Fruit fly (Drosophila melanogaster) whole organism, embryonic: Measurements from ENCODE around the gene Rok.
A peak's percentile ranks its signal among the peaks of the same experiment; 100 is the strongest.

Source experiments
- Aef1 ChIP-seq: fragments of 200-800 bp; sonication (Bioruptor generic); IDR thresholded peaks from 3 replicates; pipeline ENCODE4 v1.3.6; 2022; ENCODE audit warnings: missing biosample characterization, missing genetic modification characterization
- CG10565 ChIP-seq: fragments of 200-800 bp; sonication (Bioruptor generic); optimal IDR thresholded peaks from 3 replicates; lab custom pipeline; 2016; ENCODE audit warnings: missing biosample characterization, mild to moderate bottlenecking, missing genetic modification characterization
- CG12155 ChIP-seq: fragments of 200-800 bp; sonication (Bioruptor generic); optimal IDR thresholded peaks from 3 replicates; lab custom pipeline; 2016; ENCODE audit warnings: missing biosample characterization, missing genetic modification characterization
- CG12659 ChIP-seq: fragments of 200-800 bp; sonication (Bioruptor generic); optimal IDR thresholded peaks from 3 replicates; lab custom pipeline; 2017; ENCODE audit warnings: mild to moderate bottlenecking, missing biosample characterization, missing genetic modification reagents, missing genetic modification characterization
- CG13424 ChIP-seq: fragments of 200-800 bp; sonication (Bioruptor generic); optimal IDR thresholded peaks from 2 replicates; lab custom pipeline; 2019; ENCODE audit warnings: missing biosample characterization, mild to moderate bottlenecking, missing genetic modification characterization, moderate library complexity
- CG15514 ChIP-seq: fragments of 200-800 bp; sonication (Bioruptor generic); optimal IDR thresholded peaks from 3 replicates; lab custom pipeline; 2017; ENCODE audit warnings: missing biosample characterization, missing genetic modification characterization, mild to moderate bottlenecking, moderate library complexity, missing genetic modification reagents
- CG17361 ChIP-seq: fragments of 200-800 bp; sonication (Bioruptor generic); IDR thresholded peaks from 3 replicates; pipeline ENCODE4 v1.3.6; 2022; ENCODE audit warnings: missing biosample characterization, missing genetic modification characterization
- CG18599 ChIP-seq: fragments of 200-800 bp; sonication (Bioruptor generic); optimal IDR thresholded peaks from 3 replicates; lab custom pipeline; 2017; ENCODE audit warnings: missing biosample characterization, missing genetic modification characterization, mild to moderate bottlenecking, moderate library complexity, missing genetic modification reagents
- CG2116 ChIP-seq: fragments of 200-800 bp; sonication (Bioruptor generic); optimal IDR thresholded peaks from 3 replicates; lab custom pipeline; 2018; ENCODE audit warnings: missing biosample characterization, mild to moderate bottlenecking, missing genetic modification characterization
- CG2120 ChIP-seq: fragments of 200-800 bp; sonication (Bioruptor generic); optimal IDR thresholded peaks from 3 replicates; lab custom pipeline; 2016; ENCODE audit warnings: missing biosample characterization, missing genetic modification characterization
- CG2712 ChIP-seq: fragments of 200-800 bp; optimal IDR thresholded peaks from 3 replicates; lab custom pipeline; 2019; ENCODE audit warnings: missing biosample characterization, mild to moderate bottlenecking, missing genetic modification characterization, moderate library complexity
- CG30403 ChIP-seq: fragments of 200-800 bp; sonication (Bioruptor generic); optimal IDR thresholded peaks from 3 replicates; lab custom pipeline; 2016; ENCODE audit warnings: missing biosample characterization, missing genetic modification characterization
- CG31441 ChIP-seq: fragments of 200-800 bp; sonication (Bioruptor generic); IDR thresholded peaks from 2 replicates; pipeline ENCODE4 v1.3.6; 2022; ENCODE audit warnings: missing biosample characterization, missing genetic modification characterization
- CG3281 ChIP-seq: fragments of 200-800 bp; sonication (Bioruptor generic); optimal IDR thresholded peaks from 3 replicates; lab custom pipeline; 2017; ENCODE audit warnings: missing biosample characterization, mild to moderate bottlenecking, missing genetic modification characterization
- CG34376 ChIP-seq: fragments of 200-800 bp; sonication (Bioruptor generic); optimal IDR thresholded peaks from 2 replicates; lab custom pipeline; 2018; ENCODE audit warnings: missing biosample characterization, mild to moderate bottlenecking, missing genetic modification characterization
- CG3726 ChIP-seq: fragments of 200-800 bp; sonication (Bioruptor generic); IDR thresholded peaks from 3 replicates; pipeline ENCODE4, ENCODE4 v1.3.6; 2022; ENCODE audit warnings: missing biosample characterization, missing genetic modification characterization
- CG4282 ChIP-seq: fragments of 200-800 bp; sonication (Bioruptor generic); optimal IDR thresholded peaks from 2 replicates; lab custom pipeline; 2016; ENCODE audit warnings: missing biosample characterization, missing genetic modification characterization
- CG4360 ChIP-seq: fragments of 200-800 bp; sonication (Bioruptor generic); IDR thresholded peaks from 2 replicates; pipeline ENCODE4 v1.3.6; 2022; ENCODE audit warnings: missing biosample characterization, missing genetic modification characterization
- CG4424 ChIP-seq: fragments of 200-800 bp; sonication (Bioruptor generic); optimal IDR thresholded peaks from 3 replicates; lab custom pipeline; 2016; ENCODE audit warnings: missing biosample characterization, missing genetic modification characterization
- CG7987 ChIP-seq: fragments of 200-800 bp; sonication (Bioruptor generic); optimal IDR thresholded peaks from 2 replicates; lab custom pipeline; 2018; ENCODE audit warnings: missing biosample characterization, mild to moderate bottlenecking, missing genetic modification characterization, moderate library complexity
- CG9797 ChIP-seq: fragments of 200-800 bp; sonication (Bioruptor generic); optimal IDR thresholded peaks from 3 replicates; lab custom pipeline; 2018; ENCODE audit warnings: missing biosample characterization, mild to moderate bottlenecking, missing genetic modification characterization
- CG9817 ChIP-seq: fragments of 200-800 bp; sonication (Bioruptor generic); optimal IDR thresholded peaks from 2 replicates; lab custom pipeline; 2018; ENCODE audit warnings: missing biosample characterization, mild to moderate bottlenecking, missing genetic modification characterization, moderate library complexity
- CG9932 ChIP-seq: fragments of 200-800 bp; sonication (Bioruptor generic); IDR thresholded peaks from 2 replicates; pipeline ENCODE4 v1.3.6; 2022; ENCODE audit warnings: missing biosample characterization, missing genetic modification characterization
- CoRest ChIP-seq: fragments of 200-800 bp; sonication (Bioruptor generic); optimal IDR thresholded peaks from 3 replicates; lab custom pipeline; 2018; ENCODE audit warnings: missing biosample characterization, mild to moderate bottlenecking, missing genetic modification characterization, moderate library complexity
- Dek ChIP-seq: fragments of 200-800 bp; sonication (Bioruptor generic); optimal IDR thresholded peaks from 3 replicates; lab custom pipeline; 2019; ENCODE audit warnings: missing biosample characterization, mild to moderate bottlenecking, missing genetic modification characterization, moderate library complexity
- Dip3 ChIP-seq: fragments of 200-800 bp; sonication (Bioruptor generic); optimal IDR thresholded peaks from 3 replicates; lab custom pipeline; 2016; ENCODE audit warnings: missing biosample characterization, missing genetic modification characterization
- Dp ChIP-seq: fragments of 200-800 bp; sonication (Bioruptor generic); optimal IDR thresholded peaks from 2 replicates; lab custom pipeline; 2018; ENCODE audit warnings: missing biosample characterization, mild to moderate bottlenecking, missing genetic modification characterization, moderate library complexity
- Dref ChIP-seq: fragments of 200-800 bp; sonication (Bioruptor generic); IDR thresholded peaks from 2 replicates; pipeline ENCODE4 v1.3.6; 2022; ENCODE audit warnings: missing biosample characterization, missing genetic modification characterization
- E2f2 ChIP-seq: fragments of 200-800 bp; sonication (Bioruptor generic); IDR thresholded peaks from 2 replicates; pipeline ENCODE4 v1.3.6; 2022; ENCODE audit warnings: missing biosample characterization, missing genetic modification characterization
- Fer1 ChIP-seq: fragments of 200-800 bp; sonication (Bioruptor generic); optimal IDR thresholded peaks from 2 replicates; lab custom pipeline; 2017; ENCODE audit warnings: missing biosample characterization, mild to moderate bottlenecking, missing genetic modification characterization
- Hmr ChIP-seq: fragments of 200-800 bp; sonication (Bioruptor generic); optimal IDR thresholded peaks from 3 replicates; lab custom pipeline; 2017; ENCODE audit warnings: mild to moderate bottlenecking, missing biosample characterization, missing genetic modification reagents, missing genetic modification characterization
- Lhr ChIP-seq: fragments of 200-800 bp; sonication (Bioruptor generic); optimal IDR thresholded peaks from 3 replicates; lab custom pipeline; 2017; ENCODE audit warnings: mild to moderate bottlenecking, missing biosample characterization, missing genetic modification reagents, missing genetic modification characterization
- Lpt ChIP-seq: fragments of >200 bp; optimal IDR thresholded peaks from 2 replicates; lab custom pipeline; 2018; ENCODE audit warnings: missing biosample characterization, missing genetic modification characterization
- MBD-R2 ChIP-seq: fragments of 200-800 bp; sonication (Bioruptor generic); IDR thresholded peaks from 2 replicates; pipeline ENCODE4 v1.3.6; 2022; ENCODE audit warnings: missing biosample characterization, missing genetic modification characterization
- MESR4 ChIP-seq: fragments of 200-800 bp; sonication (Bioruptor generic); optimal IDR thresholded peaks from 2 replicates; lab custom pipeline; 2018; ENCODE audit warnings: missing biosample characterization, mild to moderate bottlenecking, missing genetic modification characterization, moderate library complexity
- Med ChIP-seq: fragments of 200-800 bp; sonication (Bioruptor generic); peaks from one replicate; lab custom pipeline; 2016; ENCODE audit warnings: missing biosample characterization, missing genetic modification characterization, mild to moderate bottlenecking, inconsistent platforms, moderate library complexity
- Optix ChIP-seq: fragments of 200-800 bp; sonication (Bioruptor generic); IDR thresholded peaks from 3 replicates; pipeline ENCODE4 v1.3.6; 2022; ENCODE audit warnings: missing biosample characterization, missing genetic modification characterization
- Sry-δ ChIP-seq: fragments of 200-800 bp; sonication (Bioruptor generic); optimal IDR thresholded peaks from 2 replicates; lab custom pipeline; 2016; ENCODE audit warnings: missing biosample characterization, missing genetic modification characterization
- amos ChIP-seq: fragments of 200-800 bp; sonication (Bioruptor generic); IDR thresholded peaks from 2 replicates; pipeline ENCODE4 v1.3.6; 2022; ENCODE audit warnings: missing biosample characterization, missing genetic modification characterization; ENCODE audit not compliant: partially characterized antibody
- az2 ChIP-seq: fragments of 200-800 bp; sonication (Bioruptor generic); optimal IDR thresholded peaks from 3 replicates; lab custom pipeline; 2016; ENCODE audit warnings: missing biosample characterization, missing genetic modification characterization
- chif ChIP-seq, 2 experiments: fragments of 200-800 bp; sonication (Bioruptor generic); optimal IDR thresholded peaks; 3 replicates each; lab custom pipeline; 2016; ENCODE audit warnings: missing biosample characterization in 2 of 2, missing genetic modification characterization in 2 of 2
- kni ChIP-seq: fragments of 200-800 bp; sonication (Bioruptor generic); optimal IDR thresholded peaks from 3 replicates; lab custom pipeline; 2017; ENCODE audit warnings: mild to moderate bottlenecking, missing biosample characterization, missing genetic modification reagents, missing genetic modification characterization
- lola ChIP-seq, 3 experiments: fragments of >200 bp in 2 of 3; fragments of 200-800 bp in 1 of 3; sonication (Bioruptor generic) in 1 of 3; optimal IDR thresholded peaks; 2 replicates each; lab custom pipeline; 2017 to 2019; ENCODE audit warnings: missing biosample characterization in 3 of 3, missing genetic modification characterization in 3 of 3, mild to moderate bottlenecking in 1 of 3, moderate library complexity in 1 of 3
- pzg ChIP-seq: fragments of 200-800 bp; sonication (Bioruptor generic); optimal IDR thresholded peaks from 3 replicates; lab custom pipeline; 2018; ENCODE audit warnings: missing biosample characterization, mild to moderate bottlenecking, missing genetic modification characterization, moderate library complexity
- rib ChIP-seq: fragments of 200-800 bp; sonication (Bioruptor generic); IDR thresholded peaks from 2 replicates; pipeline ENCODE4 v1.3.6; 2022; ENCODE audit warnings: missing biosample characterization, missing genetic modification characterization
- sens ChIP-seq: fragments of 200-800 bp; sonication (Bioruptor generic); peaks from one replicate; lab custom pipeline; 2016; ENCODE audit warnings: missing biosample characterization, missing genetic modification characterization
- tap ChIP-seq: fragments of 200-800 bp; optimal IDR thresholded peaks from 3 replicates; lab custom pipeline; 2019; ENCODE audit warnings: missing biosample characterization, mild to moderate bottlenecking, missing genetic modification characterization, moderate library complexity
- trh ChIP-seq: fragments of 200-800 bp; sonication (Bioruptor generic); optimal IDR thresholded peaks from 2 replicates; lab custom pipeline; 2016; ENCODE audit warnings: missing biosample characterization, missing genetic modification characterization
- zen ChIP-seq: fragments of 200-800 bp; sonication (Bioruptor generic); optimal IDR thresholded peaks from 3 replicates; lab custom pipeline; 2018; ENCODE audit warnings: missing biosample characterization, mild to moderate bottlenecking, missing genetic modification characterization, moderate library complexity

The Rok gene

DNA sequence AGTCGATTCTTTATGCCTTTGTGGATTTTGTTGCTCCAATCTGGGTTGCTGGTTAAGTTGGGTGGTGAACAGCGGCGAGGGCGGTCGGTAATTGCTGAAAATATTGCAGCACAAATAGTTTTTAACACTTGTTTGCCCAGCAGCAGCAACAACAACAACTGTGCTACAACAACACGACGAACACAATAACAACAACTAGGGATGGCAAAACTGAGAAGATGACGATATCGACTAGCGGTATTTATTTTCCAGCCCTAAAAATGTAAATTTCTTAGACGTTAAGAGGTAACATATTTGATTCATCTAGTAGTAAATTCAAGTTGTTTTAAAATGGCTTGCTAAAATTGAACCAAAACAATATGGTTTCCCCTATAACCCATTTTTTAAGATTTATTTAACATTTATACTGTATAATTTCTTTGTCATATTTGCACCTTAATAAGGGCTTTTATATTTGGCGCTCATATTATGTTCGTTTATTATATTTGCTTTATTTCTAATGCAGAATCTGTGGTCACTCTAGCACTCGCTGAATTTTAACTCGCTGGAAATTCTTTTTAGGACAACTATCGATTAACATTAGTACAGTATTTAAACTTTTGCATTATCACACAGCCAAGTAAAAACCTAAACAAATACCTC lies 38.8 kb downstream of the Rok start (continued):
- no peak for TF ChIP-seq CG4282
- TF ChIP-seq Fer1 (GFP tag; lab: Kevin White, UChicago) = peak; percentile 21
- TF ChIP-seq CG31441 = peak; percentile 36; the same call in 1 of the 2 replicates
- peak; percentile 3 for TF ChIP-seq CG2712 (tag; lab: Kevin White, UChicago)
- no peak for TF ChIP-seq Dip3
- TF ChIP-seq CG4424 (GFP tag; lab: Kevin White, UChicago) = peak; percentile 22
- no peak for TF ChIP-seq kni
- TF ChIP-seq Lhr (GFP tag; lab: Kevin White, UChicago) = peak; percentile 2
- TF ChIP-seq zen = peak; percentile 11
- TF ChIP-seq CG4360 (GFP tag; lab: Robert Waterston, UW) = peak; percentile 99
- TF ChIP-seq Lpt (GFP tag; lab: Kevin White, UChicago) = no peak
- TF ChIP-seq CG18599 (GFP tag; lab: Kevin White, UChicago) = no peak
- TF ChIP-seq CG13424 (tag; lab: Kevin White, UChicago) = peak; percentile 2
- peak; percentile 65 for TF ChIP-seq Med (GFP tag; lab: Kevin White, UChicago)
- TF ChIP-seq CG15514 = peak; percentile 10
- no peak for TF ChIP-seq Optix (GFP tag; lab: Robert Waterston, UW)
- peak; percentile 32; the same call in 1 of the 2 replicates for TF ChIP-seq Dref (GFP tag; lab: Robert Waterston, UW)
- peak; percentile 62 for TF ChIP-seq Dp (GFP tag; lab: Kevin White, UChicago)
- TF ChIP-seq CG12659 = peak; percentile 32
- TF ChIP-seq pzg (GFP tag; lab: Kevin White, UChicago) = peak; percentile 33
- peak; percentile 5; the same call in 1 of the 2 replicates for TF ChIP-seq amos (GFP tag; lab: Robert Waterston, UW)
- no peak for TF ChIP-seq rib (GFP tag; lab: Robert Waterston, UW)
- TF ChIP-seq CG2116 (GFP tag; lab: Kevin White, UChicago) = peak; percentile 30
- TF ChIP-seq CG12155 (GFP tag; lab: Kevin White, UChicago) = peak; percentile 100
- peak; percentile 53; the same call in 1 of the 3 replicates for TF ChIP-seq CG17361 (GFP tag; lab: Robert Waterston, UW)
- no peak for TF ChIP-seq Dek
- peak; percentile 42; the same call in 1 of the 2 replicates for TF ChIP-seq MBD-R2
- peak; percentile 19 for TF ChIP-seq CG2120 (GFP tag; lab: Kevin White, UChicago)
- peak; percentile 68 for TF ChIP-seq MESR4
- peak; percentile 6 for TF ChIP-seq trh (GFP tag; lab: Kevin White, UChicago)
- no peak for TF ChIP-seq chif (GFP tag; optimal IDR thresholded peaks at IDR 0.05; lab: Kevin White, UChicago)
- no peak for TF ChIP-seq CG9817 (tag; lab: Kevin White, UChicago)
- TF ChIP-seq CG9932 (GFP tag; lab: Robert Waterston, UW) = peak; percentile 29; the same call in 1 of the 2 replicates
- TF ChIP-seq az2 (GFP tag; lab: Kevin White, UChicago) = peak; percentile 4
- no peak for TF ChIP-seq CG10565 (GFP tag; lab: Kevin White, UChicago)
- TF ChIP-seq tap (tag; lab: Kevin White, UChicago) = no peak
- peak; percentile 9 for TF ChIP-seq CG7987
- TF ChIP-seq Sry-δ (GFP tag; lab: Kevin White, UChicago) = peak; percentile 42
- TF ChIP-seq CG9797 = peak; percentile 42
- peak; percentile 87 for TF ChIP-seq Aef1
- TF ChIP-seq CG34376 (GFP tag; lab: Kevin White, UChicago) = peak; percentile 4
- peak; percentile 27 for TF ChIP-seq CoRest
- TF ChIP-seq CG3281 (GFP tag; lab: Kevin White, UChicago) = peak; percentile 20
- TF ChIP-seq CG3726 (GFP tag; lab: Robert Waterston, UW) = no peak
- no peak for TF ChIP-seq Hmr (GFP tag; lab: Kevin White, UChicago)
- peak; percentile 80 for TF ChIP-seq sens (GFP tag; lab: Kevin White, UChicago)
- TF ChIP-seq lola (GFP tag; optimal IDR thresholded peaks at IDR 0.05; lab: Kevin White, UChicago) = peak in 1 of 3 experiments; percentile 14
- peak; percentile 75 for TF ChIP-seq E2f2
- peak; percentile 10 for TF ChIP-seq CG30403
